Fruit fly (Drosophila melanogaster): ENCODE measurements around the gene spir.

The spir gene

dm6 chr2L:20314693-20315268 is 3.8 kb downstream of the spir start (continued):
- no peak for TF ChIP-seq gce (GFP tag; IDR thresholded peaks at IDR 0.05)
- no peak for TF ChIP-seq sisA (GFP tag; IDR thresholded peaks at IDR 0.05)
- no peak for TF ChIP-seq mld (GFP tag; IDR thresholded peaks at IDR 0.05; ENCODE audit: partially characterized antibody)
- no peak for TF ChIP-seq bowl (GFP tag; IDR thresholded peaks at IDR 0.05)
- TF ChIP-seq CG34376 (GFP tag; optimal IDR thresholded peaks at IDR 0.05), result no peak
- TF ChIP-seq NFAT (GFP tag; IDR thresholded peaks at IDR 0.05), result no peak
- no peak for TF ChIP-seq eve (GFP tag; optimal IDR thresholded peaks at IDR 0.05)
- no peak for TF ChIP-seq CG15514 (GFP tag; optimal IDR thresholded peaks at IDR 0.05)
- TF ChIP-seq BEAF-32 (GFP tag; optimal IDR thresholded peaks at IDR 0.05), result no peak
- TF ChIP-seq CG32772 (GFP tag; IDR thresholded peaks at IDR 0.05), result no peak
- TF ChIP-seq CTCF (GFP tag; optimal IDR thresholded peaks at IDR 0.05), result peak; percentile 75
- TF ChIP-seq seq (GFP tag; IDR thresholded peaks at IDR 0.05), result no peak
- TF ChIP-seq da (GFP tag; optimal IDR thresholded peaks at IDR 0.05), result no peak
- TF ChIP-seq klu (GFP tag; IDR thresholded peaks at IDR 0.05), result no peak
- TF ChIP-seq CG8359 (GFP tag; optimal IDR thresholded peaks at IDR 0.05; ENCODE audit: borderline replicate concordance), result no peak
- no peak for TF ChIP-seq gsb (GFP tag; IDR thresholded peaks at IDR 0.05)
- TF ChIP-seq CG4360 (GFP tag; IDR thresholded peaks at IDR 0.05), result no peak
- TF ChIP-seq her (GFP tag; optimal IDR thresholded peaks at IDR 0.05), result no peak
- no peak for TF ChIP-seq pnt (GFP tag; optimal IDR thresholded peaks at IDR 0.05)
- no peak for TF ChIP-seq D (optimal IDR thresholded peaks at IDR 0.05)
- TF ChIP-seq D (GFP tag; optimal IDR thresholded peaks at IDR 0.05), result no peak
- peak; percentile 7 for TF ChIP-seq gsb-n (tag; optimal IDR thresholded peaks at IDR 0.05)
- no peak for TF ChIP-seq ac (GFP tag; optimal IDR thresholded peaks at IDR 0.05)
- no peak for TF ChIP-seq CG12744 (GFP tag; optimal IDR thresholded peaks at IDR 0.05)
- no peak for TF ChIP-seq CG7372 (GFP tag; IDR thresholded peaks at IDR 0.05)
- no peak for TF ChIP-seq lab (GFP tag; optimal IDR thresholded peaks at IDR 0.05)
- no peak for TF ChIP-seq NC2β (GFP tag; optimal IDR thresholded peaks at IDR 0.05)
- TF ChIP-seq H15 (GFP tag; IDR thresholded peaks at IDR 0.05), result no peak
- no peak for TF ChIP-seq CG17912 (GFP tag; optimal IDR thresholded peaks at IDR 0.05)
- no peak for TF ChIP-seq Aef1 (GFP tag; IDR thresholded peaks at IDR 0.05)
- TF ChIP-seq CG7987 (GFP tag; optimal IDR thresholded peaks at IDR 0.05), result no peak
- no peak for TF ChIP-seq lola (GFP tag; optimal IDR thresholded peaks at IDR 0.05)
- no peak for TF ChIP-seq tup (GFP tag; optimal IDR thresholded peaks at IDR 0.05)
- TF ChIP-seq sr (GFP tag; IDR thresholded peaks at IDR 0.05), result peak; percentile 60; the same call in 2 of the 3 replicates
- peak; percentile 16 for TF ChIP-seq CG10543 (GFP tag; optimal IDR thresholded peaks at IDR 0.05)
- TF ChIP-seq CG2875 (GFP tag; optimal IDR thresholded peaks at IDR 0.05), result no peak
- no peak for TF ChIP-seq gt (GFP tag; IDR thresholded peaks at IDR 0.05)
- no peak for TF ChIP-seq CG17568 (GFP tag; optimal IDR thresholded peaks at IDR 0.05)
- no peak for TF ChIP-seq ash1 (GFP tag; optimal IDR thresholded peaks at IDR 0.05)
- no peak for TF ChIP-seq mirr (GFP tag; optimal IDR thresholded peaks at IDR 0.05)
- TF ChIP-seq CG11247 (GFP tag; IDR thresholded peaks at IDR 0.05), result no peak
- no peak for TF ChIP-seq jumu (GFP tag; optimal IDR thresholded peaks at IDR 0.05)
- no peak for TF ChIP-seq Mes4 (GFP tag; optimal IDR thresholded peaks at IDR 0.05)
- TF ChIP-seq NC2α (GFP tag; optimal IDR thresholded peaks at IDR 0.05), result no peak
- no peak for TF ChIP-seq Lpt (GFP tag; optimal IDR thresholded peaks at IDR 0.05)
- no peak for TF ChIP-seq row (GFP tag; IDR thresholded peaks at IDR 0.05)
- TF ChIP-seq ato (GFP tag; IDR thresholded peaks at IDR 0.05; ENCODE audit: partially characterized antibody), result no peak
- TF ChIP-seq CG17359 (tag; optimal IDR thresholded peaks at IDR 0.05), result no peak
- no peak for TF ChIP-seq slbo (GFP tag; IDR thresholded peaks at IDR 0.05)
- TF ChIP-seq lbe (GFP tag; optimal IDR thresholded peaks at IDR 0.05), result no peak
- no peak for TF ChIP-seq sob (GFP tag; IDR thresholded peaks at IDR 0.05)
- TF ChIP-seq CG8388 (GFP tag; optimal IDR thresholded peaks at IDR 0.05), result no peak

All from whole organism, embryonic.